Worm (Caenorhabditis elegans) whole organism, mixed stage, embryonic: ENCODE measurements around the gene F42E8.1.

ENCODE experiments used
- M03D4.4 ChIP-seq: sonication (generic microtip); optimal IDR thresholded peaks from 2 replicates; lab custom pipeline; 2017; ENCODE audit warnings: mild to moderate bottlenecking, missing genetic modification characterization, missing compliant biosample characterization
- bed-3 ChIP-seq: fragments of 200-800 bp; sonication (Bioruptor generic); optimal IDR thresholded peaks from 3 replicates; lab custom pipeline; 2018; ENCODE audit warnings: mild to moderate bottlenecking, missing genetic modification characterization, moderate library complexity, missing compliant biosample characterization
- blmp-1 ChIP-seq: fragments of 150-350 bp; optimal IDR thresholded peaks from 2 replicates; lab custom pipeline; 2014; ENCODE audit warnings: missing biosample characterization, missing genetic modification characterization
- ceh-39 ChIP-seq: fragments of 150-350 bp; optimal IDR thresholded peaks from 2 replicates; lab custom pipeline; 2014; ENCODE audit warnings: missing biosample characterization, missing genetic modification characterization
- ceh-43 ChIP-seq: fragments of 200-800 bp; sonication (Bioruptor generic); optimal IDR thresholded peaks from 2 replicates; lab custom pipeline; 2018; ENCODE audit warnings: mild to moderate bottlenecking, missing genetic modification characterization, moderate library complexity, missing compliant biosample characterization
- ceh-83 ChIP-seq: fragments of 200-800 bp; sonication (Bioruptor generic); optimal IDR thresholded peaks from 2 replicates; lab custom pipeline; 2018; ENCODE audit warnings: mild to moderate bottlenecking, missing genetic modification characterization, missing compliant biosample characterization
- ces-1 ChIP-seq: fragments of 150-350 bp; optimal IDR thresholded peaks from 2 replicates; lab custom pipeline; 2014; ENCODE audit warnings: missing biosample characterization, missing genetic modification reagents, missing genetic modification characterization
- cnd-1 ChIP-seq: fragments of 200-800 bp; sonication (Bioruptor generic); optimal IDR thresholded peaks from 2 replicates; lab custom pipeline; 2018; ENCODE audit warnings: mild to moderate bottlenecking, missing genetic modification characterization, missing compliant biosample characterization
- drap-1 ChIP-seq: fragments of 200-800 bp; sonication (Bioruptor generic); optimal IDR thresholded peaks from 3 replicates; lab custom pipeline; 2018; ENCODE audit warnings: mild to moderate bottlenecking, missing genetic modification characterization, missing compliant biosample characterization
- elt-1 ChIP-seq: sonication (generic microtip); optimal IDR thresholded peaks from 2 replicates; lab custom pipeline; 2017; ENCODE audit warnings: missing genetic modification characterization, mild to moderate bottlenecking, missing compliant biosample characterization, antibody characterized with exemption, moderate library complexity, borderline replicate concordance; ENCODE audit not compliant: insufficient read depth
- flh-1 ChIP-seq: fragments of 200-800 bp; sonication (Bioruptor generic); optimal IDR thresholded peaks from 2 replicates; lab custom pipeline; 2018; ENCODE audit warnings: mild to moderate bottlenecking, missing genetic modification characterization, moderate library complexity, missing compliant biosample characterization
- ham-2 ChIP-seq: fragments of 200-800 bp; sonication (Bioruptor generic); optimal IDR thresholded peaks from 2 replicates; lab custom pipeline; 2018; ENCODE audit warnings: mild to moderate bottlenecking, missing genetic modification characterization, missing compliant biosample characterization
- hlh-1 ChIP-seq: fragments of 150-350 bp; optimal IDR thresholded peaks from 2 replicates; lab custom pipeline; 2014; ENCODE audit warnings: missing biosample characterization, missing genetic modification reagents, missing genetic modification characterization
- lin-13 ChIP-seq: fragments of 150-350 bp; optimal IDR thresholded peaks from 2 replicates; lab custom pipeline; 2014; ENCODE audit warnings: missing biosample characterization, missing genetic modification characterization
- lin-32 ChIP-seq: fragments of 200-800 bp; sonication (Bioruptor generic); optimal IDR thresholded peaks from 2 replicates; lab custom pipeline; 2018; ENCODE audit warnings: mild to moderate bottlenecking, missing genetic modification characterization, missing compliant biosample characterization
- lsy-2 ChIP-seq: fragments of 150-350 bp; optimal IDR thresholded peaks from 2 replicates; lab custom pipeline; 2014; ENCODE audit warnings: missing biosample characterization, missing genetic modification characterization
- mab-5 ChIP-seq: fragments of 150-350 bp; optimal IDR thresholded peaks from 2 replicates; lab custom pipeline; 2014; ENCODE audit warnings: missing biosample characterization, missing genetic modification characterization
- mls-2 ChIP-seq: sonication (generic microtip); optimal IDR thresholded peaks from 2 replicates; lab custom pipeline; 2016; ENCODE audit warnings: mild to moderate bottlenecking, missing genetic modification characterization, moderate library complexity, missing compliant biosample characterization
- nhr-12 ChIP-seq: fragments of 150-350 bp; optimal IDR thresholded peaks from 2 replicates; lab custom pipeline; 2014; ENCODE audit warnings: missing biosample characterization, missing genetic modification characterization
- nhr-2 ChIP-seq: fragments of 150-350 bp; optimal IDR thresholded peaks from 2 replicates; lab custom pipeline; 2014; ENCODE audit warnings: missing biosample characterization, missing genetic modification characterization
- nhr-237 ChIP-seq: fragments of 150-350 bp; optimal IDR thresholded peaks from 2 replicates; lab custom pipeline; 2014; ENCODE audit warnings: missing biosample characterization, missing genetic modification characterization
- nhr-28 ChIP-seq: fragments of 150-350 bp; optimal IDR thresholded peaks from 2 replicates; lab custom pipeline; 2014; ENCODE audit warnings: missing biosample characterization, missing genetic modification characterization
- nhr-76 ChIP-seq: sonication (generic microtip); optimal IDR thresholded peaks from 2 replicates; lab custom pipeline; 2017; ENCODE audit warnings: missing biosample characterization, missing genetic modification characterization
- pha-4 ChIP-seq: fragments of 150-350 bp; optimal IDR thresholded peaks from 2 replicates; lab custom pipeline; 2018; ENCODE audit warnings: missing biosample characterization, missing genetic modification reagents, missing genetic modification characterization
- sem-2 ChIP-seq: fragments of 200-800 bp; sonication (Bioruptor generic); optimal IDR thresholded peaks from 2 replicates; lab custom pipeline; 2018; ENCODE audit warnings: mild to moderate bottlenecking, missing genetic modification characterization, missing compliant biosample characterization
- snpc-4 ChIP-seq: fragments of 150-350 bp; optimal IDR thresholded peaks from 2 replicates; lab custom pipeline; 2014; ENCODE audit warnings: missing biosample characterization, missing genetic modification characterization
- sptf-1 ChIP-seq: sonication (generic microtip); optimal IDR thresholded peaks from 2 replicates; lab custom pipeline; 2017; ENCODE audit warnings: mild to moderate bottlenecking, missing genetic modification characterization, moderate library complexity, missing compliant biosample characterization
- tbx-8 ChIP-seq: fragments of 200-800 bp; sonication (Bioruptor generic); optimal IDR thresholded peaks from 2 replicates; lab custom pipeline; 2018; ENCODE audit warnings: mild to moderate bottlenecking, missing genetic modification characterization, moderate library complexity, missing compliant biosample characterization
- unc-120 ChIP-seq: sonication (generic microtip); optimal IDR thresholded peaks from 2 replicates; lab custom pipeline; 2017; ENCODE audit warnings: missing genetic modification characterization, missing compliant biosample characterization; ENCODE audit not compliant: poor library complexity, severe bottlenecking
- unc-62 ChIP-seq: fragments of 150-350 bp; optimal IDR thresholded peaks from 2 replicates; lab custom pipeline; 2014; ENCODE audit warnings: missing biosample characterization, missing genetic modification reagents, missing genetic modification characterization
- zip-8 ChIP-seq: fragments of 150-350 bp; optimal IDR thresholded peaks from 2 replicates; lab custom pipeline; 2014; ENCODE audit warnings: missing biosample characterization, missing genetic modification characterization
- ztf-11 ChIP-seq: fragments of 150-350 bp; optimal IDR thresholded peaks from 2 replicates; lab custom pipeline; 2014; ENCODE audit warnings: missing biosample characterization, missing genetic modification characterization

The F42E8.1 gene

DNA sequence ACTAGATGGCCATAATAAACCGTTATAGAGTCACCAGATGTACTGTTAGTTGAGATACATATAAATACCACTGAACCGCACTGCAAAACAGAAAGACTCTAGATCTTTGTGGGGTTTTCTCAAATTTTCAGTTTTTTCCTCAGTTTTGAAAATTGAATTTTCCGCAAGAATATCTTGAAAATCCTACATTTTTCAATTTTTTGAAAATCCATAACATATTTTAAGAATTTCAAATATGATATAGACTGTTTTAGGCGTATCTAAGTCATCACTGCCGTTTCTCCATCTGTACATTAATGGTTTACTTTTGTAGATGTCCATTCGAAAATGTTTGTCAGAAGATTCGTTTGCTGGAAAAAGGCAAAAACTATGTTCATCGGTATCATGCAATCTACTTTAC is at the start of gene F42E8.1:
TSS of gene F42E8.1 (plus strand) at position 301 of the 400 bp plus-strand sequence.
- no peak for TF ChIP-seq drap-1 (GFP tag; lab: Kevin White, UChicago)
- TF ChIP-seq nhr-237 (tag; lab: Kevin White, UChicago): no peak
- TF ChIP-seq nhr-2 (tag; lab: Kevin White, UChicago): no peak
- no peak for TF ChIP-seq ham-2 (GFP tag; lab: Kevin White, UChicago)
- TF ChIP-seq ceh-39 (tag; lab: Kevin White, UChicago): no peak
- no peak for TF ChIP-seq lin-13
- no peak for TF ChIP-seq M03D4.4 (tag; lab: Kevin White, UChicago)
- no peak for TF ChIP-seq lin-32
- TF ChIP-seq ztf-11 (tag; lab: Kevin White, UChicago): no peak
- no peak for TF ChIP-seq tbx-8 (GFP tag; lab: Kevin White, UChicago)
- no peak for TF ChIP-seq nhr-28 (tag; lab: Kevin White, UChicago)
- TF ChIP-seq unc-62 (GFP tag; lab: Kevin White, UChicago): no peak

DNA sequence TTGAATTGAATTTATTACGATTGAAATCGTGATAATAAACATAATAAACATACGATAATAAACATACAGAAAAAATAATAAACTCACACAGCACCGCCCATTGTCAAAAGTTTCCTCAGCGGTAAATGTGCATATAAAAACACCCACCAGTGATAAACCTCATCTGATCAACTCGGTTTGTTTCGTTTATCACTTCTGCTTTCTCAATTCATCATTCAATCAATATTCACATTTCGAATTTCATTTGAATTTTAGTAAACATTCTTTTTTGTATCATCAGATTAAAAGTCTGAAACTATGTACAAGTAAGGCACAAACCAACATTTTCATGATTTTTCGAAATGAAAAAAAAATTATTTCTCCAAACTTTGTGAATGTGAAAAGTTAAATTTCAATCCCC is 48.8 kb upstream of the F42E8.1 start, which contains the start of gene try-10:
TSS of gene try-10 (minus strand) at position 101 of the 400 bp plus-strand sequence.
- TF ChIP-seq lsy-2 (tag; lab: Kevin White, UChicago): no peak
- no peak for TF ChIP-seq sptf-1 (tag; lab: Kevin White, UChicago)
- TF ChIP-seq lin-13: no peak
- TF ChIP-seq ceh-39 (tag; lab: Kevin White, UChicago): no peak
- no peak for TF ChIP-seq mab-5 (tag; lab: Kevin White, UChicago)
- no peak for TF ChIP-seq elt-1 (tag; lab: Kevin White, UChicago)
- TF ChIP-seq unc-62 (GFP tag; lab: Kevin White, UChicago): no peak
- no peak for TF ChIP-seq ceh-83
- TF ChIP-seq, all 35 proteins: peak for 0

DNA sequence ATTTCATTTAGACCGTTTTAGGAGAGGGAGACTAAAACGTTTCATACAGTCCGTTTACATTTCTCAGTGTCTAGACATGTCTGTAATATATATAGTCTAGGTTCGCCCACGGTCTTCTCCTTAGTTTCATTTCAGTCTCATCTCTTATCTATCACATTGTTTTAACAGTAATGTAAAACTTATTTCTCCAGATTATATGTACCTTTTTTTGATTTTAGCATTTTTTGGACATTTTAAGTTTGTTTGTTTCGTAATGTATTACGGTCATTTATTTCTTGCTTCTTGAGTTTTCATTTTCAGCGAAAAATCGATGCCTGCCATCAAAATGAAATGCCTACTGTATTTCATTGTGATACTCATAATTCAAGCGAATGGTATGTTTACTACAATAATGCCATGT is 48.1 kb upstream of the F42E8.1 start, which contains the start of gene F15B9.6:
TSS of gene F15B9.6 (plus strand) at position 301 of the 400 bp plus-strand sequence.
- TF ChIP-seq ham-2 (GFP tag; lab: Kevin White, UChicago) (no peak), sptf-1 (tag; lab: Kevin White, UChicago) (no peak), cnd-1 (no peak), mab-5 (tag; lab: Kevin White, UChicago) (no peak), nhr-28 (tag; lab: Kevin White, UChicago) (no peak), lin-13 (no peak), lin-32 (no peak), unc-120 (tag; lab: Kevin White, UChicago) (no peak)

DNA sequence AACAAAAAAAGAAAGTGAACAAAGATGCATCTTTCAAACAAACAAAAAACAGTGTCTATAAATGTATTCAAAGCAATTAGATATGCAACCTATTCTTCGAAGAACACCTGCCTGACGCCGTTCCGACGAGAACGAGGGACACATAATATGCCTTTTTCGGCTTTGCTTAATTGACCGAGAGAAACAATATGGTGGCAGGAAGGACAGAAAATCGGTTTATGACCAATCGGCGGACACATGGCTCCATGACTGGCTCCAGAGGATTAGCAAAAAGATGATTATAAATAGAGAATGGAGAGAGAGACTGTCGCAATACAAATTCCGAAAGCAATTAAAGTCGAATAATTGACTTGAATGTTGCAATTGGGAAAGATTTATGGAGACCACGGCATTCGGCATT is 43.7 kb upstream of the F42E8.1 start:
- TF ChIP-seq zip-8 (no peak), blmp-1 (no peak), ces-1 (peak; percentile 86), lin-13 (no peak), pha-4 (tag; lab: Kevin White, UChicago) (no peak), nhr-237 (tag; lab: Kevin White, UChicago) (no peak), hlh-1 (tag; lab: Kevin White, UChicago) (no peak), ceh-39 (tag; lab: Kevin White, UChicago) (no peak), ham-2 (GFP tag; lab: Kevin White, UChicago) (no peak), nhr-28 (tag; lab: Kevin White, UChicago) (no peak), mab-5 (tag; lab: Kevin White, UChicago) (no peak), bed-3 (GFP tag; lab: Kevin White, UChicago) (no peak), ceh-83 (no peak), nhr-76 (tag; lab: Kevin White, UChicago) (no peak), sptf-1 (tag; lab: Kevin White, UChicago) (no peak), flh-1 (no peak), cnd-1 (no peak), nhr-2 (tag; lab: Kevin White, UChicago) (peak; percentile 14), sem-2 (no peak), drap-1 (GFP tag; lab: Kevin White, UChicago) (no peak), nhr-12 (tag; lab: Kevin White, UChicago) (no peak), mls-2 (tag; lab: Kevin White, UChicago) (no peak), snpc-4 (no peak), tbx-8 (GFP tag; lab: Kevin White, UChicago) (no peak), lsy-2 (tag; lab: Kevin White, UChicago) (no peak), lin-32 (peak; percentile 47), ztf-11 (tag; lab: Kevin White, UChicago) (no peak), unc-62 (GFP tag; lab: Kevin White, UChicago) (no peak), ceh-43 (peak; percentile 36)
